Fruit fly (Drosophila melanogaster) Kc167 (cell line): ENCODE results near the gene LysB.

Experiments used
- Sin3A ChIP-seq: fragments of >200 bp; optimal IDR thresholded peaks from 2 replicates; lab custom pipeline; 2018; ENCODE audit warnings: missing external identifiers
- h ChIP-seq: fragments of >200 bp; optimal IDR thresholded peaks from 3 replicates; lab custom pipeline; 2018; ENCODE audit warnings: missing external identifiers
- insv ChIP-seq: fragments of >200 bp; optimal IDR thresholded peaks from 3 replicates; lab custom pipeline; 2018; ENCODE audit warnings: missing external identifiers
- psq ChIP-seq: fragments of >200 bp; optimal IDR thresholded peaks from 2 replicates; lab custom pipeline; 2017; ENCODE audit warnings: missing external identifiers
- ttk ChIP-seq: sonication (Bioruptor generic); optimal IDR thresholded peaks from 2 replicates; lab custom pipeline; 2017; ENCODE audit warnings: missing external identifiers

DNA sequence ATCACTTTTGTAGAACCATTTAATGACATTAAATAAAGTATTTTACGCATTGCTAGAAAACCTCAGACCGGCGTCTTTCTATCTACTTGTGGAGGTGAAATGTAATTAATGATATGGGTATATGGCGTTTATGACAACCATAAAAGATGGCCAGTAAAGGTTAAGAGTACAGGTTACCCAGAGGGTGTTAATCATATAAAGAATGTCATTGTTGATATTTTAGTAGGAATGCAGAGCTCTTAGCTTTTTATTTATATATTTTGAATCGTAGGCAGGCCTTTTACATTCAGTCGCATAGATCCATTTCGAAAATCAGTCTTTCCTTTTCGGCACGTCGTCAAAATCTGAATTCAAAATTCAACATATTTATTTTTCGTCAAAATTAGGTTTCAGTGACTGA, 43.2 kb downstream of the LysB start, which contains the start of gene Bfc:
- TF ChIP-seq Sin3A (lab: Kevin White, UChicago), result no peak
- no peak for TF ChIP-seq ttk (lab: Kevin White, UChicago)
- no peak for TF ChIP-seq h (lab: Kevin White, UChicago)
- TF ChIP-seq psq (lab: Kevin White, UChicago), result no peak
- TF ChIP-seq insv (lab: Kevin White, UChicago), result no peak
